Worm (Caenorhabditis elegans) whole organism, L1 larva: ENCODE data around the gene prx-5.
A peak's percentile ranks its signal among the peaks of the same experiment; 100 is the strongest.

Experiments used
- C04F5.9 ChIP-seq: sonication (generic microtip); optimal IDR thresholded peaks from 2 replicates; lab custom pipeline; 2016; ENCODE audit warnings: missing genetic modification characterization, missing compliant biosample characterization
- C16A3.4 ChIP-seq: fragments of 150-350 bp; optimal IDR thresholded peaks from 2 replicates; lab custom pipeline; 2014; ENCODE audit warnings: missing biosample characterization, missing genetic modification characterization
- Y116A8C.19 ChIP-seq: sonication (generic microtip); optimal IDR thresholded peaks from 2 replicates; lab custom pipeline; 2016; ENCODE audit warnings: missing compliant biosample characterization, missing genetic modification characterization, borderline replicate concordance
- aha-1 ChIP-seq: fragments of 150-350 bp; optimal IDR thresholded peaks from 2 replicates; lab custom pipeline; 2014; ENCODE audit warnings: missing biosample characterization, missing genetic modification characterization
- aly-2 ChIP-seq: fragments of 150-350 bp; optimal IDR thresholded peaks from 2 replicates; lab custom pipeline; 2014; ENCODE audit warnings: missing biosample characterization, missing genetic modification characterization
- blmp-1 ChIP-seq: fragments of 150-350 bp; optimal IDR thresholded peaks from 2 replicates; lab custom pipeline; 2014; ENCODE audit warnings: missing biosample characterization, missing genetic modification characterization
- ceh-8 ChIP-seq: fragments of 200-800 bp; sonication (Bioruptor generic); optimal IDR thresholded peaks from 2 replicates; lab custom pipeline; 2018; ENCODE audit warnings: mild to moderate bottlenecking, missing genetic modification characterization, moderate library complexity, missing compliant biosample characterization
- ceh-82 ChIP-seq, 3 experiments: fragments of 150-350 bp in 1 of 3; sonication (generic microtip) in 2 of 3; optimal IDR thresholded peaks; 2 replicates each; lab custom pipeline; 2014 to 2017; ENCODE audit warnings: missing biosample characterization in 3 of 3, missing genetic modification characterization in 3 of 3
- ceh-90 ChIP-seq: sonication (generic microtip); optimal IDR thresholded peaks from 2 replicates; lab custom pipeline; 2016; ENCODE audit warnings: missing genetic modification characterization, missing compliant biosample characterization
- dpl-1 ChIP-seq, 3 experiments: fragments of 150-350 bp in 2 of 3; sonication (generic microtip) in 1 of 3; optimal IDR thresholded peaks; 2 replicates each; lab custom pipeline; 2014 to 2017; ENCODE audit warnings: missing biosample characterization in 3 of 3, missing genetic modification characterization in 3 of 3, missing genetic modification reagents in 3 of 3
- efl-1 ChIP-seq, 4 experiments: fragments of 150-350 bp; optimal IDR thresholded peaks in 3 of 4; peaks in 1 of 4; 1 replicate in 1 of 4; 2 replicates in 3 of 4; lab custom pipeline; 2014; ENCODE audit warnings: missing biosample characterization in 2 of 4, missing genetic modification characterization in 2 of 4, missing genetic modification reagents in 2 of 4
- egl-27 ChIP-seq, 2 experiments: fragments of 150-350 bp in 1 of 2; sonication (generic microtip); optimal IDR thresholded peaks; 3 replicates each; lab custom pipeline; 2017 to 2018; ENCODE audit warnings: missing biosample characterization in 2 of 2, missing genetic modification characterization in 2 of 2, missing genetic modification reagents in 2 of 2
- elt-2 ChIP-seq: sonication (generic microtip); optimal IDR thresholded peaks from 2 replicates; lab custom pipeline; 2016; ENCODE audit warnings: missing genetic modification characterization, mild to moderate bottlenecking, inconsistent platforms, missing compliant biosample characterization, missing genetic modification reagents
- fkh-10 ChIP-seq: sonication (generic microtip); optimal IDR thresholded peaks from 2 replicates; lab custom pipeline; 2017; ENCODE audit warnings: missing biosample characterization, missing genetic modification reagents, missing genetic modification characterization
- fkh-4 ChIP-seq: sonication (generic microtip); optimal IDR thresholded peaks from 2 replicates; lab custom pipeline; 2016; ENCODE audit warnings: missing compliant biosample characterization, missing genetic modification characterization, borderline replicate concordance
- fkh-8 ChIP-seq: sonication (generic microtip); optimal IDR thresholded peaks from 2 replicates; lab custom pipeline; 2016; ENCODE audit warnings: mild to moderate bottlenecking, missing genetic modification characterization, missing compliant biosample characterization
- fos-1 ChIP-seq: fragments of 150-350 bp; optimal IDR thresholded peaks from 2 replicates; lab custom pipeline; 2014; ENCODE audit warnings: missing biosample characterization, missing genetic modification characterization
- grh-1 ChIP-seq: fragments of 200-800 bp; sonication (Bioruptor generic); IDR thresholded peaks from 2 replicates; pipeline ENCODE4 v1.3.6; 2022; ENCODE audit warnings: missing genetic modification reagents, missing genetic modification characterization, missing compliant biosample characterization
- hlh-17 ChIP-seq: fragments of 200-800 bp; sonication (Bioruptor generic); optimal IDR thresholded peaks from 2 replicates; lab custom pipeline; 2018; ENCODE audit warnings: missing genetic modification characterization, mild to moderate bottlenecking, missing compliant biosample characterization, moderate library complexity, borderline replicate concordance
- jun-1 ChIP-seq: fragments of 150-350 bp; optimal IDR thresholded peaks from 2 replicates; lab custom pipeline; 2014; ENCODE audit warnings: missing biosample characterization, missing genetic modification reagents, missing genetic modification characterization
- lin-14 ChIP-seq: fragments of 200-800 bp; sonication (Bioruptor generic); optimal IDR thresholded peaks from 2 replicates; lab custom pipeline; 2018; ENCODE audit warnings: mild to moderate bottlenecking, missing genetic modification characterization, moderate library complexity, missing compliant biosample characterization
- lin-15B ChIP-seq: fragments of 150-350 bp; sonication (generic microtip); optimal IDR thresholded peaks from 3 replicates; lab custom pipeline; 2014; ENCODE audit warnings: missing biosample characterization, missing genetic modification characterization
- lin-35 ChIP-seq, 2 experiments: fragments of 150-350 bp; optimal IDR thresholded peaks; 2 replicates each; lab custom pipeline; 2014; ENCODE audit warnings: missing biosample characterization in 2 of 2, missing genetic modification characterization in 2 of 2, missing genetic modification reagents in 2 of 2
- lir-3 ChIP-seq: sonication (generic microtip); optimal IDR thresholded peaks from 2 replicates; lab custom pipeline; 2016; ENCODE audit warnings: mild to moderate bottlenecking, missing genetic modification characterization, moderate library complexity, missing compliant biosample characterization; ENCODE audit not compliant: poor library complexity
- lsy-2 ChIP-seq, 2 experiments: fragments of 150-350 bp; optimal IDR thresholded peaks; 2 replicates each; lab custom pipeline; 2014; ENCODE audit warnings: missing biosample characterization in 2 of 2, missing genetic modification characterization in 2 of 2
- mdl-1 ChIP-seq, 2 experiments: fragments of 150-350 bp; optimal IDR thresholded peaks; 2 replicates each; lab custom pipeline; 2014 to 2017; ENCODE audit warnings: missing biosample characterization in 2 of 2, missing genetic modification characterization in 2 of 2, inconsistent platforms in 1 of 2
- mep-1 ChIP-seq: fragments of 150-350 bp; optimal IDR thresholded peaks from 2 replicates; lab custom pipeline; 2014; ENCODE audit warnings: missing biosample characterization, missing genetic modification characterization
- nhr-11 ChIP-seq: fragments of 150-350 bp; optimal IDR thresholded peaks from 2 replicates; lab custom pipeline; 2014; ENCODE audit warnings: missing biosample characterization, missing genetic modification characterization
- nhr-12 ChIP-seq: sonication (generic microtip); optimal IDR thresholded peaks from 2 replicates; lab custom pipeline; 2017; ENCODE audit warnings: missing biosample characterization, missing genetic modification characterization
- nhr-19 ChIP-seq: fragments of 200-800 bp; sonication (Bioruptor generic); conservative IDR thresholded peaks from 2 replicates; pipeline ENCODE4 v1.3.6; 2022; ENCODE audit warnings: missing genetic modification characterization, missing compliant biosample characterization
- nhr-20 ChIP-seq: sonication (generic microtip); optimal IDR thresholded peaks from 2 replicates; lab custom pipeline; 2016; ENCODE audit warnings: mild to moderate bottlenecking, missing genetic modification characterization, missing compliant biosample characterization
- nhr-28 ChIP-seq: fragments of 150-350 bp; optimal IDR thresholded peaks from 2 replicates; lab custom pipeline; 2014; ENCODE audit warnings: missing biosample characterization, missing genetic modification characterization
- nhr-47 ChIP-seq: sonication (generic microtip); optimal IDR thresholded peaks from 2 replicates; lab custom pipeline; 2016; ENCODE audit warnings: mild to moderate bottlenecking, missing genetic modification characterization, moderate library complexity, missing compliant biosample characterization
- nhr-71 ChIP-seq: sonication (generic microtip); optimal IDR thresholded peaks from 2 replicates; lab custom pipeline; 2016; ENCODE audit warnings: mild to moderate bottlenecking, missing genetic modification characterization, moderate library complexity, missing compliant biosample characterization
- nhr-76 ChIP-seq: sonication (generic microtip); optimal IDR thresholded peaks from 2 replicates; lab custom pipeline; 2017; ENCODE audit warnings: missing biosample characterization, missing genetic modification characterization
- nhr-77 ChIP-seq: fragments of 150-350 bp; optimal IDR thresholded peaks from 2 replicates; lab custom pipeline; 2014; ENCODE audit warnings: missing biosample characterization, missing genetic modification characterization
- nhr-85 ChIP-seq: sonication (generic microtip); peaks from one replicate; lab custom pipeline; 2016; ENCODE audit warnings: missing genetic modification characterization, inconsistent platforms, missing compliant biosample characterization
- pax-3 ChIP-seq: fragments of 200-800 bp; sonication (Bioruptor generic); optimal IDR thresholded peaks from 2 replicates; lab custom pipeline; 2018; ENCODE audit warnings: mild to moderate bottlenecking, missing genetic modification characterization, moderate library complexity, missing compliant biosample characterization
- pqm-1 ChIP-seq: sonication (generic microtip); optimal IDR thresholded peaks from 3 replicates; lab custom pipeline; 2017; ENCODE audit warnings: missing biosample characterization, missing genetic modification characterization
- rnt-1 ChIP-seq: sonication (generic microtip); optimal IDR thresholded peaks from 2 replicates; lab custom pipeline; 2016; ENCODE audit warnings: mild to moderate bottlenecking, missing genetic modification characterization, moderate library complexity, missing compliant biosample characterization
- skn-1 ChIP-seq: fragments of 150-350 bp; optimal IDR thresholded peaks from 2 replicates; lab custom pipeline; 2014; ENCODE audit warnings: missing biosample characterization, missing genetic modification characterization
- snpc-4 ChIP-seq: fragments of 150-350 bp; optimal IDR thresholded peaks from 2 replicates; lab custom pipeline; 2014; ENCODE audit warnings: missing biosample characterization, missing genetic modification characterization
- snu-23 ChIP-seq: sonication (generic microtip); optimal IDR thresholded peaks from 2 replicates; lab custom pipeline; 2016; ENCODE audit warnings: missing genetic modification characterization, missing compliant biosample characterization
- sox-4 ChIP-seq: sonication (generic microtip); optimal IDR thresholded peaks from 2 replicates; lab custom pipeline; 2016; ENCODE audit warnings: missing genetic modification characterization, missing compliant biosample characterization
- sptf-1 ChIP-seq: fragments of 150-350 bp; optimal IDR thresholded peaks from 2 replicates; lab custom pipeline; 2014; ENCODE audit warnings: missing biosample characterization, missing genetic modification characterization
- swsn-7 ChIP-seq: sonication (generic microtip); optimal IDR thresholded peaks from 2 replicates; lab custom pipeline; 2016; ENCODE audit warnings: missing genetic modification characterization, missing compliant biosample characterization
- tbx-2 ChIP-seq: sonication (generic microtip); optimal IDR thresholded peaks from 2 replicates; lab custom pipeline; 2016; ENCODE audit warnings: missing genetic modification characterization, missing compliant biosample characterization
- tlp-1 ChIP-seq: fragments of 150-350 bp; optimal IDR thresholded peaks from 2 replicates; lab custom pipeline; 2014; ENCODE audit warnings: missing biosample characterization, missing genetic modification characterization
- unc-130 ChIP-seq: fragments of 150-350 bp; optimal IDR thresholded peaks from 2 replicates; lab custom pipeline; 2017; ENCODE audit warnings: missing biosample characterization, missing genetic modification characterization, inconsistent platforms
- unc-30 ChIP-seq: sonication (generic microtip); optimal IDR thresholded peaks from 2 replicates; lab custom pipeline; 2017; ENCODE audit warnings: missing biosample characterization, missing genetic modification characterization
- unc-62 ChIP-seq: fragments of 150-350 bp; optimal IDR thresholded peaks from 2 replicates; lab custom pipeline; 2014; ENCODE audit warnings: missing biosample characterization, missing genetic modification reagents, missing genetic modification characterization
- unc-86 ChIP-seq: sonication (generic microtip); optimal IDR thresholded peaks from 2 replicates; lab custom pipeline; 2016; ENCODE audit warnings: missing genetic modification characterization, missing compliant biosample characterization
- xbp-1 ChIP-seq: sonication (generic microtip); optimal IDR thresholded peaks from 2 replicates; lab custom pipeline; 2016; ENCODE audit warnings: missing genetic modification characterization, missing compliant biosample characterization
- ztf-4 ChIP-seq: fragments of 150-350 bp; optimal IDR thresholded peaks from 2 replicates; lab custom pipeline; 2014; ENCODE audit warnings: missing biosample characterization, missing genetic modification characterization

prx-5 gene

ce11 chrII:8741277-8741676 lies 36.7 kb downstream of the prx-5 start:
- TF ChIP-seq unc-30 (no peak), lin-35 (GFP tag; optimal IDR thresholded peaks at IDR 0.05; lab: Kevin White, UChicago) (peak; percentile 4 to 55), lin-14 (GFP tag; lab: Kevin White, UChicago) (peak; percentile 74), nhr-71 (tag; lab: Kevin White, UChicago) (peak; percentile 79), egl-27 (tag; optimal IDR thresholded peaks at IDR 0.05; lab: Kevin White, UChicago) (no peak), fos-1 (tag; lab: Kevin White, UChicago) (no peak), pax-3 (tag; lab: Kevin White, UChicago) (no peak), lin-15B (tag; lab: Kevin White, UChicago) (no peak), fkh-8 (tag; lab: Kevin White, UChicago) (no peak), ceh-90 (tag; lab: Kevin White, UChicago) (no peak), ceh-8 (no peak), snu-23 (GFP tag; lab: Kevin White, UChicago) (peak; percentile 73), lsy-2 (tag; optimal IDR thresholded peaks at IDR 0.05; lab: Kevin White, UChicago) (peak; percentile 25 to 53), sox-4 (tag; lab: Kevin White, UChicago) (no peak), nhr-47 (peak; percentile 2), elt-2 (tag; lab: Kevin White, UChicago) (peak; percentile 3), nhr-85 (tag; lab: Kevin White, UChicago) (peak; percentile 78), xbp-1 (tag; lab: Kevin White, UChicago) (peak; percentile 2), grh-1 (GFP tag; lab: Robert Waterston, UW) (no peak), swsn-7 (tag; lab: Kevin White, UChicago) (peak; percentile 24), mdl-1 (tag; optimal IDR thresholded peaks at IDR 0.05; lab: Kevin White, UChicago) (peak in 1 of 2 experiments; percentile 86), nhr-20 (tag; lab: Kevin White, UChicago) (peak; percentile 81), ceh-82 (tag; optimal IDR thresholded peaks at IDR 0.05; lab: Kevin White, UChicago) (no peak), fkh-10 (no peak), C04F5.9 (no peak), efl-1 (optimal IDR thresholded peaks at IDR 0.05; lab: Kevin White, UChicago) (peak in 1 of 2 experiments; percentile 11), efl-1 (GFP tag; optimal IDR thresholded peaks at IDR 0.05 in 1 of 2; lab: Kevin White, UChicago) (peak in 1 of 2 experiments; percentile 74), tbx-2 (tag; lab: Kevin White, UChicago) (peak; percentile 14), fkh-4 (tag; lab: Kevin White, UChicago) (no peak), ztf-4 (tag; lab: Kevin White, UChicago) (peak; percentile 8), aha-1 (no peak), unc-62 (GFP tag; lab: Kevin White, UChicago) (no peak), aly-2 (no peak), rnt-1 (peak; percentile 75), nhr-19 (GFP tag; lab: Robert Waterston, UW) (peak; percentile 72), tlp-1 (tag; lab: Kevin White, UChicago) (no peak), unc-130 (no peak), dpl-1 (GFP tag; optimal IDR thresholded peaks at IDR 0.05; lab: Kevin White, UChicago) (peak in 2 of 3 experiments; percentile 8 to 16), hlh-17 (GFP tag; lab: Kevin White, UChicago) (no peak), nhr-11 (tag; lab: Kevin White, UChicago) (no peak), blmp-1 (tag; lab: Kevin White, UChicago) (no peak), lir-3 (peak; percentile 48), mep-1 (tag; lab: Kevin White, UChicago) (peak; percentile 18), unc-86 (tag; lab: Kevin White, UChicago) (no peak), nhr-28 (no peak), nhr-12 (tag; lab: Kevin White, UChicago) (no peak), jun-1 (tag; lab: Kevin White, UChicago) (no peak), skn-1 (no peak), pqm-1 (tag; lab: Kevin White, UChicago) (no peak), sptf-1 (tag; lab: Kevin White, UChicago) (no peak), Y116A8C.19 (no peak), nhr-76 (tag; lab: Kevin White, UChicago) (no peak), snpc-4 (tag; lab: Kevin White, UChicago) (no peak), nhr-77 (no peak), C16A3.4 (no peak)
